Worm (Caenorhabditis elegans) whole organism, dauer: ENCODE results near the gene agxt-1.

Source experiments
- unc-62 ChIP-seq: sonication (generic microtip); optimal IDR thresholded peaks from 2 replicates; lab custom pipeline; 2017; ENCODE audit warnings: missing biosample characterization, missing genetic modification reagents, missing genetic modification characterization

Gene agxt-1

ce11 chrII:8865078-8865477, 19.7 kb downstream of the agxt-1 start, which contains the start of gene npr-20:
Gene npr-20, minus strand, starts transcription at chrII:8865178.
- no peak for TF ChIP-seq unc-62 (GFP tag; lab: Kevin White, UChicago)

- TF ChIP-seq unc-62 (GFP tag; lab: Kevin White, UChicago), result no peak
These were observed 21.4 kb downstream of the agxt-1 start for ce11 chrII:8866844-8867243.

- TF ChIP-seq unc-62 (GFP tag; lab: Kevin White, UChicago), result no peak
These were observed 28.4 kb downstream of the agxt-1 start, which contains the start of gene T07D4.2 for ce11 chrII:8873842-8874241. Gene T07D4.2, minus strand, starts transcription at chrII:8873942.

- TF ChIP-seq unc-62 (GFP tag; lab: Kevin White, UChicago), result no peak
These were observed 31.9 kb downstream of the agxt-1 start for ce11 chrII:8877032-8877985.

- no peak for TF ChIP-seq unc-62 (GFP tag; lab: Kevin White, UChicago)
These were observed 33.1 kb downstream of the agxt-1 start for ce11 chrII:8878528-8878927.

- no peak for TF ChIP-seq unc-62 (GFP tag; lab: Kevin White, UChicago)
These were observed 38.2 kb downstream of the agxt-1 start, which contains the start of gene rha-1 for ce11 chrII:8883559-8883958. Gene rha-1, minus strand, starts transcription at chrII:8883659.

ce11 chrII:8884262-8884949, 39.0 kb downstream of the agxt-1 start, which contains the start of the genes T07D4.5 and ddx-19:
Gene T07D4.5, minus strand, starts transcription at chrII:8884332.
Gene ddx-19, plus strand, starts transcription at chrII:8884899.
- no peak for TF ChIP-seq unc-62 (GFP tag; lab: Kevin White, UChicago)

- no peak for TF ChIP-seq unc-62 (GFP tag; lab: Kevin White, UChicago)
These were observed 44.2 kb downstream of the agxt-1 start for ce11 chrII:8889589-8889988.

- no peak for TF ChIP-seq unc-62 (GFP tag; lab: Kevin White, UChicago)
These were observed 44.6 kb downstream of the agxt-1 start for ce11 chrII:8890017-8890416.

- TF ChIP-seq unc-62 (GFP tag; lab: Kevin White, UChicago), result no peak
These were observed 45.1 kb downstream of the agxt-1 start for ce11 chrII:8890530-8890929.

- no peak for TF ChIP-seq unc-62 (GFP tag; lab: Kevin White, UChicago)
These were observed 45.6 kb downstream of the agxt-1 start for ce11 chrII:8891042-8891441.

ce11 chrII:8891606-8892005, 46.2 kb downstream of the agxt-1 start:
- TF ChIP-seq unc-62 (GFP tag; lab: Kevin White, UChicago), result no peak

ce11 chrII:8895398-8895797, 50.0 kb downstream of the agxt-1 start:
- TF ChIP-seq unc-62 (GFP tag; lab: Kevin White, UChicago), result no peak

- TF ChIP-seq unc-62 (GFP tag; lab: Kevin White, UChicago), result no peak
These were observed 50.5 kb downstream of the agxt-1 start for ce11 chrII:8895895-8896294.

ce11 chrII:8896541-8896940, 51.1 kb downstream of the agxt-1 start, which contains the start of gene lat-1:
Gene lat-1, plus strand, starts transcription at chrII:8896841.
- TF ChIP-seq unc-62 (GFP tag; lab: Kevin White, UChicago), result no peak

ce11 chrII:8897244-8897643, 51.8 kb downstream of the agxt-1 start:
- TF ChIP-seq unc-62 (GFP tag; lab: Kevin White, UChicago), result no peak
